Fruit fly (Drosophila melanogaster): ENCODE measurements around the gene pkaap.
A peak's percentile ranks its signal among the peaks of the same experiment; 100 is the strongest.

pkaap gene

DNA sequence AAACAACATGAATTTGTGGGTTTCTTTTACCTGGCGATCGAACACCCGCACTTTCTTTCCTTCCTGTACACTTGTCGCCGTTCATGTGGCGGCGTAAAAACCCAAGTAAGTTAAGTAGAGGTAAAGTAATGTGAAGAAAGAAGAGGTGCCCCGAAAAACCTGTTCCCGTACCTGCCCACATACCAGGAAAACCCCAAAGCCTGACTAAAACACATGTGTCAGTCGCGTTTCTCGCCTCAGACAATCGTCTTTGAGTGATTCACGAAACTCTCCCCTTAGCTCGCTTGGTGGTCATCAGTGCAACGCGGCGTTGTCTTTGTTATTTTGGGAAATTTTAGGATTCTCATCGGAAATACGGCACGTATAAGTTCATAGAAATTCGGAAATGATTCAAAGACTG is 35.5 kb downstream of the pkaap start:
- no peak for TF ChIP-seq CG9948 (tag; optimal IDR thresholded peaks at IDR 0.05)
- no peak for TF ChIP-seq CG15710 (tag; optimal IDR thresholded peaks at IDR 0.05)
- TF ChIP-seq Snoo (tag; optimal IDR thresholded peaks at IDR 0.05): no peak
- no peak for TF ChIP-seq CG34367 (tag; optimal IDR thresholded peaks at IDR 0.05)
- TF ChIP-seq CG17806 (tag; optimal IDR thresholded peaks at IDR 0.05): no peak
- no peak for TF ChIP-seq Ets98B (GFP tag; IDR thresholded peaks at IDR 0.05)
- TF ChIP-seq CG32121 (GFP tag; IDR thresholded peaks at IDR 0.05): no peak
- TF ChIP-seq CG14655 (GFP tag; optimal IDR thresholded peaks at IDR 0.05): no peak
- TF ChIP-seq Pif1A (GFP tag; optimal IDR thresholded peaks at IDR 0.05): no peak
- TF ChIP-seq CG10348 (GFP tag; IDR thresholded peaks at IDR 0.05): no peak
- TF ChIP-seq CG4496 (GFP tag; IDR thresholded peaks at IDR 0.05): no peak
- TF ChIP-seq EcR (GFP tag; optimal IDR thresholded peaks at IDR 0.05): no peak
- TF ChIP-seq gl (tag; optimal IDR thresholded peaks at IDR 0.05): no peak
- TF ChIP-seq fd96Ca (GFP tag; IDR thresholded peaks at IDR 0.05): no peak
- TF ChIP-seq rn (GFP tag; IDR thresholded peaks at IDR 0.05): no peak
- TF ChIP-seq CG8301 (tag; optimal IDR thresholded peaks at IDR 0.05): no peak
- TF ChIP-seq CG8159 (tag; optimal IDR thresholded peaks at IDR 0.05): no peak
- TF ChIP-seq Pif1B (GFP tag; optimal IDR thresholded peaks at IDR 0.05): no peak

- TF ChIP-seq EcR (GFP tag; optimal IDR thresholded peaks at IDR 0.05): peak; percentile 60
- no peak for TF ChIP-seq rn (GFP tag; IDR thresholded peaks at IDR 0.05)
- TF ChIP-seq CG13204 (GFP tag; optimal IDR thresholded peaks at IDR 0.05): peak; percentile 78
- peak; percentile 8 for TF ChIP-seq CG8159 (tag; optimal IDR thresholded peaks at IDR 0.05)
- peak; percentile 10 for TF ChIP-seq Snoo (tag; optimal IDR thresholded peaks at IDR 0.05)
- TF ChIP-seq CG12605 (GFP tag; IDR thresholded peaks at IDR 0.05): peak; percentile 92
- TF ChIP-seq Ets98B (GFP tag; IDR thresholded peaks at IDR 0.05): peak; percentile 31; the same call in 1 of the 2 replicates
- TF ChIP-seq CG4496 (GFP tag; IDR thresholded peaks at IDR 0.05): peak; percentile 79
- TF ChIP-seq Pif1A (GFP tag; optimal IDR thresholded peaks at IDR 0.05): peak; percentile 36
- peak; percentile 13 for TF ChIP-seq CG14655 (GFP tag; optimal IDR thresholded peaks at IDR 0.05)
- TF ChIP-seq CG17806 (tag; optimal IDR thresholded peaks at IDR 0.05): no peak
- TF ChIP-seq CG32121 (GFP tag; IDR thresholded peaks at IDR 0.05): peak; percentile 32; the same call in 1 of the 2 replicates
- peak; percentile 57 for TF ChIP-seq Pif1B (GFP tag; optimal IDR thresholded peaks at IDR 0.05)
- TF ChIP-seq fd96Ca (GFP tag; IDR thresholded peaks at IDR 0.05): peak; percentile 35; the same call in 1 of the 3 replicates
- TF ChIP-seq D1 (tag; optimal IDR thresholded peaks at IDR 0.05): no peak
- TF ChIP-seq CG34367 (tag; optimal IDR thresholded peaks at IDR 0.05): no peak
These were observed 36.7 kb downstream of the pkaap start for dm6 chr2L:16324833-16325232.

dm6 chr2L:16325515-16326257 is 37.6 kb downstream of the pkaap start, which contains the start of gene cact:
Gene cact, minus strand, starts transcription at chr2L:16326207.
- TF ChIP-seq D1 (tag; optimal IDR thresholded peaks at IDR 0.05) (peak; percentile 34), rn (GFP tag; IDR thresholded peaks at IDR 0.05) (peak; percentile 83), CG8301 (tag; optimal IDR thresholded peaks at IDR 0.05) (peak; percentile 84), Pif1A (GFP tag; optimal IDR thresholded peaks at IDR 0.05) (peak; percentile 90), CG9948 (tag; optimal IDR thresholded peaks at IDR 0.05) (peak; percentile 87), CG13204 (GFP tag; optimal IDR thresholded peaks at IDR 0.05) (no peak), Snoo (tag; optimal IDR thresholded peaks at IDR 0.05) (peak; percentile 87), CG14655 (GFP tag; optimal IDR thresholded peaks at IDR 0.05) (peak; percentile 88), Ets98B (GFP tag; IDR thresholded peaks at IDR 0.05) (peak; percentile 92), Pif1B (GFP tag; optimal IDR thresholded peaks at IDR 0.05) (peak; percentile 84), CG10348 (GFP tag; IDR thresholded peaks at IDR 0.05) (peak; percentile 59), EcR (GFP tag; optimal IDR thresholded peaks at IDR 0.05) (peak; percentile 15), CG17806 (tag; optimal IDR thresholded peaks at IDR 0.05) (peak; percentile 91), CG15710 (tag; optimal IDR thresholded peaks at IDR 0.05) (peak; percentile 84), fd96Ca (GFP tag; IDR thresholded peaks at IDR 0.05) (peak; percentile 81; the same call in 2 of the 3 replicates), gl (tag; optimal IDR thresholded peaks at IDR 0.05) (peak; percentile 42), CG12605 (GFP tag; IDR thresholded peaks at IDR 0.05) (peak; percentile 79), CG8159 (tag; optimal IDR thresholded peaks at IDR 0.05) (peak; percentile 90), CG32121 (GFP tag; IDR thresholded peaks at IDR 0.05) (peak; percentile 90), CG4496 (GFP tag; IDR thresholded peaks at IDR 0.05) (peak; percentile 91), CG34367 (tag; optimal IDR thresholded peaks at IDR 0.05) (peak; percentile 79)

dm6 chr2L:16326892-16327291 is 38.8 kb downstream of the pkaap start, which contains the start of gene CG4278:
Gene CG4278, plus strand, starts transcription at chr2L:16327069.
- TF ChIP-seq CG8159 (tag; optimal IDR thresholded peaks at IDR 0.05) (no peak), CG15710 (tag; optimal IDR thresholded peaks at IDR 0.05) (no peak), fd96Ca (GFP tag; IDR thresholded peaks at IDR 0.05) (no peak), D1 (tag; optimal IDR thresholded peaks at IDR 0.05) (peak; percentile 79), Ets98B (GFP tag; IDR thresholded peaks at IDR 0.05) (no peak), EcR (GFP tag; optimal IDR thresholded peaks at IDR 0.05) (no peak), Snoo (tag; optimal IDR thresholded peaks at IDR 0.05) (no peak)

- TF ChIP-seq Pif1B (GFP tag; optimal IDR thresholded peaks at IDR 0.05) (no peak), CG32121 (GFP tag; IDR thresholded peaks at IDR 0.05) (peak; percentile 27; the same call in 1 of the 2 replicates), Pif1A (GFP tag; optimal IDR thresholded peaks at IDR 0.05) (no peak), CG15710 (tag; optimal IDR thresholded peaks at IDR 0.05) (no peak), CG14655 (GFP tag; optimal IDR thresholded peaks at IDR 0.05) (no peak), D1 (tag; optimal IDR thresholded peaks at IDR 0.05) (peak; percentile 71), gl (tag; optimal IDR thresholded peaks at IDR 0.05) (no peak), Snoo (tag; optimal IDR thresholded peaks at IDR 0.05) (peak; percentile 14), CG10348 (GFP tag; IDR thresholded peaks at IDR 0.05) (no peak)
These were observed 41.0 kb downstream of the pkaap start, which contains the start of gene mRpL4 for dm6 chr2L:16329102-16329520. Gene mRpL4, minus strand, starts transcription at chr2L:16329132.

Data from whole organism, pupa.